Worm (Caenorhabditis elegans) whole organism, L4/young adult: ENCODE measurements around the gene clec-176.

Experiments
- W03F9.2 ChIP-seq: fragments of 150-350 bp; optimal IDR thresholded peaks from 2 replicates; lab custom pipeline; 2014; ENCODE audit warnings: missing biosample characterization, missing genetic modification characterization
- dao-5 ChIP-seq: sonication (generic microtip); optimal IDR thresholded peaks from 2 replicates; lab custom pipeline; 2016; ENCODE audit warnings: missing genotype, missing genetic modification characterization, moderate library complexity, missing compliant biosample characterization
- him-1 ChIP-seq: sonication (generic microtip); optimal IDR thresholded peaks from 2 replicates; lab custom pipeline; 2016; ENCODE audit warnings: missing genotype, missing genetic modification reagents, missing genetic modification characterization, missing compliant biosample characterization

DNA sequence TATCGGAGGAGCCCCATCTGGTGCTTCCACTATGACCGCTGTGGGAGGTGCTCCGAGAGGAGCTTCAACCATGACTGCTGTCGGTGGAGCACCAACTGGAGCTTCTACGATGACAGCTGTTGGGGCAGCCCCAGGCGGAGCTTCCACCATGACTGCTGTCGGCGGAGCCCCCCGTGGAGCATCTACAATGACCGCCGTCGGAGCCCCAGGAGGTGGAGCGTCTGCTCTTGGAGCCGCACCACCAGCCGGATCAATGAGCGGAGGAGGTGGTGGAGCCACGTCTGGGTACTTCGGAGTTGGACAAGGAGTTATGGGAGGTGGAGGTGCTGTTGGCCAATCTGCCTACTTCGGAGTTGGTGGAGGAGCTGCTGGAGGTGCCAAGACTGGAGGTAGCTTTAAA lies 13.1 kb downstream of the clec-176 start:
- TF ChIP-seq dao-5 (tag; lab: Kevin White, UChicago) (no peak), him-1 (tag; lab: Kevin White, UChicago) (no peak), W03F9.2 (no peak)
